Fruit fly (Drosophila melanogaster) whole organism, adult: ENCODE data around the gene sina.

Source experiments
- CG11617 ChIP-seq: fragments of 200-800 bp; sonication (Bioruptor generic); optimal IDR thresholded peaks from 2 replicates; lab custom pipeline; 2017; ENCODE audit warnings: mild to moderate bottlenecking, missing biosample characterization, missing genetic modification reagents, missing genetic modification characterization
- CG12768 ChIP-seq: fragments of 200-800 bp; sonication (Bioruptor generic); optimal IDR thresholded peaks from 2 replicates; lab custom pipeline; 2017; ENCODE audit warnings: missing biosample characterization, missing genetic modification characterization, mild to moderate bottlenecking, moderate library complexity, missing genetic modification reagents
- CG14711 ChIP-seq: fragments of 200-800 bp; sonication (Bioruptor generic); optimal IDR thresholded peaks from 2 replicates; lab custom pipeline; 2018; ENCODE audit warnings: missing biosample characterization, mild to moderate bottlenecking, missing genetic modification characterization, moderate library complexity
- CG1620 ChIP-seq: fragments of 200-800 bp; sonication (Bioruptor generic); optimal IDR thresholded peaks from 2 replicates; lab custom pipeline; 2016; ENCODE audit warnings: missing biosample characterization, missing genetic modification characterization
- CG33017 ChIP-seq: fragments of 200-800 bp; sonication (Bioruptor generic); optimal IDR thresholded peaks from 2 replicates; lab custom pipeline; 2018; ENCODE audit warnings: missing biosample characterization, mild to moderate bottlenecking, missing genetic modification characterization, moderate library complexity
- CG5204 ChIP-seq: fragments of 200-800 bp; sonication (Bioruptor generic); optimal IDR thresholded peaks from 2 replicates; lab custom pipeline; 2016; ENCODE audit warnings: missing biosample characterization, missing genetic modification characterization
- CG7045 ChIP-seq: fragments of 200-800 bp; sonication (Bioruptor generic); optimal IDR thresholded peaks from 2 replicates; lab custom pipeline; 2017; ENCODE audit warnings: missing biosample characterization, mild to moderate bottlenecking, missing genetic modification characterization
- CG7101 ChIP-seq: fragments of 200-800 bp; sonication (Bioruptor generic); optimal IDR thresholded peaks from 2 replicates; lab custom pipeline; 2018; ENCODE audit warnings: missing biosample characterization, mild to moderate bottlenecking, missing genetic modification characterization, moderate library complexity
- Clk ChIP-seq: fragments of 200-800 bp; sonication (Bioruptor generic); optimal IDR thresholded peaks from 2 replicates; lab custom pipeline; 2017; ENCODE audit warnings: missing biosample characterization, missing genetic modification characterization
- Crg-1 ChIP-seq: fragments of 200-800 bp; sonication (Bioruptor generic); optimal IDR thresholded peaks from 2 replicates; lab custom pipeline; 2016; ENCODE audit warnings: missing biosample characterization, missing genetic modification characterization
- Hr96 ChIP-seq: fragments of 200-800 bp; sonication (Bioruptor generic); optimal IDR thresholded peaks from 2 replicates; lab custom pipeline; 2016; ENCODE audit warnings: missing biosample characterization, missing genetic modification characterization
- Mnt ChIP-seq: fragments of 200-800 bp; sonication (Bioruptor generic); optimal IDR thresholded peaks from 2 replicates; lab custom pipeline; 2016; ENCODE audit warnings: missing biosample characterization, mild to moderate bottlenecking, missing genetic modification characterization
- bab1 ChIP-seq: fragments of 200-800 bp; sonication (Bioruptor generic); optimal IDR thresholded peaks from 3 replicates; lab custom pipeline; 2019; ENCODE audit warnings: missing biosample characterization, mild to moderate bottlenecking, missing genetic modification characterization, moderate library complexity
- cic ChIP-seq: fragments of 200-800 bp; sonication (Bioruptor generic); optimal IDR thresholded peaks from 2 replicates; lab custom pipeline; 2017; ENCODE audit warnings: missing biosample characterization, mild to moderate bottlenecking, missing genetic modification characterization, moderate library complexity
- cnc ChIP-seq, 2 experiments: fragments of >200 bp; optimal IDR thresholded peaks; 2 replicates each; lab custom pipeline; 2017
- kay ChIP-seq: fragments of 200-800 bp; sonication (Bioruptor generic); peaks from one replicate; lab custom pipeline; 2016; ENCODE audit warnings: missing biosample characterization, missing genetic modification characterization, borderline replicate concordance
- ovo ChIP-seq: fragments of 200-800 bp; sonication (Bioruptor generic); optimal IDR thresholded peaks from 2 replicates; lab custom pipeline; 2016; ENCODE audit warnings: missing biosample characterization, missing genetic modification characterization
- pad ChIP-seq: fragments of 200-800 bp; sonication (Bioruptor generic); optimal IDR thresholded peaks from 3 replicates; lab custom pipeline; 2017; ENCODE audit warnings: missing biosample characterization, missing genetic modification characterization, mild to moderate bottlenecking, moderate library complexity, missing genetic modification reagents
- tj ChIP-seq: fragments of 200-800 bp; sonication (Bioruptor generic); optimal IDR thresholded peaks from 3 replicates; lab custom pipeline; 2017; ENCODE audit warnings: missing biosample characterization, mild to moderate bottlenecking, missing genetic modification characterization, moderate library complexity
- toe ChIP-seq: fragments of 200-800 bp; sonication (Bioruptor generic); optimal IDR thresholded peaks from 2 replicates; lab custom pipeline; 2016; ENCODE audit warnings: missing biosample characterization, missing genetic modification characterization

Gene sina

dm6 chr3L:16825195-16825594 is 28.4 kb upstream of the sina start:
- no peak for TF ChIP-seq CG7045 (GFP tag; lab: Kevin White, UChicago)
- TF ChIP-seq CG14711 (tag; lab: Kevin White, UChicago), result no peak
- no peak for TF ChIP-seq cic (GFP tag; lab: Kevin White, UChicago)
- TF ChIP-seq CG11617 (GFP tag; lab: Kevin White, UChicago), result no peak
- no peak for TF ChIP-seq CG7101 (tag; lab: Kevin White, UChicago)
- no peak for TF ChIP-seq pad (GFP tag; lab: Kevin White, UChicago)
- TF ChIP-seq Mnt (GFP tag; lab: Kevin White, UChicago), result no peak
- no peak for TF ChIP-seq tj (GFP tag; lab: Kevin White, UChicago)
- TF ChIP-seq CG12768 (GFP tag; lab: Kevin White, UChicago), result no peak
- no peak for TF ChIP-seq CG33017
- no peak for TF ChIP-seq Crg-1
- no peak for TF ChIP-seq CG1620
- no peak for TF ChIP-seq toe (GFP tag; lab: Kevin White, UChicago)
- TF ChIP-seq Hr96 (GFP tag; lab: Kevin White, UChicago), result no peak

DNA sequence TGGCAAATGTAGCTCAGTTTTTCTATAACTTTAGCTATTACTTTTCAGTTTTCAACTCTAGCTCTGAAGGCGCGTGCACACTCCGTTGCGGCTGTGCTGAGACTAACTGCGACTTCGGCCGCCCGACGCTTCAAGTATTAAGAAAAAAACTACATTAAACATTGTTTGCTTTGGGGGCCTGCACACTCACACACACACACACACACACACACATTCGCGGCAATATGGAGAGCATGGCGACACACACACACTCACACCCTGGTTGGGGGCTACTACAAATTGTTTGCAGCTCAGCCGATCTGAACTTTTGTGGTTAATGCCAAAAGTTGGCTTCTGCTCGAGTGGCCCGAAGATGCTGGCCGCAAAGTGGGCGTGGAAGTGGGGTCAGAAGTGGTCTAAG is 24.6 kb upstream of the sina start, which contains the start of gene CG13024:
Gene CG13024, minus strand, starts transcription at position 108 of the 400 bp plus-strand sequence.
- no peak for TF ChIP-seq Crg-1
- no peak for TF ChIP-seq CG12768 (GFP tag; lab: Kevin White, UChicago)
- TF ChIP-seq CG7045 (GFP tag; lab: Kevin White, UChicago), result no peak
- no peak for TF ChIP-seq CG1620
- no peak for TF ChIP-seq cic (GFP tag; lab: Kevin White, UChicago)
- no peak for TF ChIP-seq CG33017
- TF ChIP-seq pad (GFP tag; lab: Kevin White, UChicago), result no peak
- TF ChIP-seq toe (GFP tag; lab: Kevin White, UChicago), result no peak
- TF ChIP-seq Mnt (GFP tag; lab: Kevin White, UChicago), result no peak
- no peak for TF ChIP-seq Clk
- TF ChIP-seq cnc (optimal IDR thresholded peaks at IDR 0.05; lab: Kevin White, UChicago), result no peak
- no peak for TF ChIP-seq bab1 (GFP tag; lab: Kevin White, UChicago)
- TF ChIP-seq CG11617 (GFP tag; lab: Kevin White, UChicago), result no peak
- TF ChIP-seq CG7101 (tag; lab: Kevin White, UChicago), result no peak
- no peak for TF ChIP-seq CG5204 (GFP tag; lab: Kevin White, UChicago)
- no peak for TF ChIP-seq Hr96 (GFP tag; lab: Kevin White, UChicago)

dm6 chr3L:16829983-16830382 is 23.6 kb upstream of the sina start:
- TF ChIP-seq CG7045 (GFP tag; lab: Kevin White, UChicago) (no peak), Clk (no peak)

dm6 chr3L:16836732-16837131 is 16.8 kb upstream of the sina start:
- TF ChIP-seq cnc (optimal IDR thresholded peaks at IDR 0.05; lab: Kevin White, UChicago), result no peak
- no peak for TF ChIP-seq cic (GFP tag; lab: Kevin White, UChicago)
- TF ChIP-seq CG14711 (tag; lab: Kevin White, UChicago), result no peak
- TF ChIP-seq CG7045 (GFP tag; lab: Kevin White, UChicago), result no peak
- TF ChIP-seq ovo (GFP tag; lab: Kevin White, UChicago), result no peak
- TF ChIP-seq kay (GFP tag; lab: Kevin White, UChicago), result no peak
- no peak for TF ChIP-seq bab1 (GFP tag; lab: Kevin White, UChicago)
- TF ChIP-seq CG7101 (tag; lab: Kevin White, UChicago), result no peak
- TF ChIP-seq CG5204 (GFP tag; lab: Kevin White, UChicago), result no peak
- TF ChIP-seq Mnt (GFP tag; lab: Kevin White, UChicago), result no peak
- TF ChIP-seq CG1620, result no peak
- TF ChIP-seq pad (GFP tag; lab: Kevin White, UChicago), result no peak
- TF ChIP-seq tj (GFP tag; lab: Kevin White, UChicago), result no peak
- no peak for TF ChIP-seq CG11617 (GFP tag; lab: Kevin White, UChicago)
- TF ChIP-seq toe (GFP tag; lab: Kevin White, UChicago), result no peak
- TF ChIP-seq CG12768 (GFP tag; lab: Kevin White, UChicago), result no peak

DNA sequence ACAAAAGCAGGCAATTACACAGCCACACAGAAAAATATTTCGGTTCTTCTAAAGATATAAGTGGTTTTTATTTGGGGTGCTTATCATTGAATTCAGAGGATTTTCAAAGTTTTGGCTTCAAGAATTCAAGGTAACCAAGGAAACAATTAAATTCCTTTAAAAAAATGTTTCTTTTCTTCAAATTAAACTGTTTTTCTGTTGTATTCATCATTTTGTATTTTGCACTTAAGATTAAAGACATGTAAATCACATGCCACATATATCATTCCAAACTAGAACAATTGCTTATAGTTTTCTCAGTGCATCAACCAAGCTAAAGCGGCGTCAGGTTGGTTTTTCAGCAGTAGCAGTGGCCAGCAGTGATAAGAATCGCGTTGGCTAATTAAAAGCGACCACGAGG is 13.0 kb upstream of the sina start:
- TF ChIP-seq CG5204 (GFP tag; lab: Kevin White, UChicago) (no peak), bab1 (GFP tag; lab: Kevin White, UChicago) (no peak), CG1620 (no peak), ovo (GFP tag; lab: Kevin White, UChicago) (no peak), CG11617 (GFP tag; lab: Kevin White, UChicago) (no peak), Crg-1 (no peak), cic (GFP tag; lab: Kevin White, UChicago) (no peak), Hr96 (GFP tag; lab: Kevin White, UChicago) (no peak), kay (GFP tag; lab: Kevin White, UChicago) (no peak), toe (GFP tag; lab: Kevin White, UChicago) (no peak), CG12768 (GFP tag; lab: Kevin White, UChicago) (no peak)

- TF ChIP-seq CG11617 (GFP tag; lab: Kevin White, UChicago), result no peak
- TF ChIP-seq Mnt (GFP tag; lab: Kevin White, UChicago), result no peak
- no peak for TF ChIP-seq cic (GFP tag; lab: Kevin White, UChicago)
- no peak for TF ChIP-seq ovo (GFP tag; lab: Kevin White, UChicago)
- TF ChIP-seq CG33017, result peak; percentile 8
Measured at dm6 chr3L:16842087-16842567, 11.4 kb upstream of the sina start, which contains the start of gene TSG101. Gene TSG101 (plus strand): TSS chr3L:16842294.
